Worm (Caenorhabditis elegans) whole organism, young adult: ENCODE data around the gene srw-1.
A peak's percentile ranks its signal among the peaks of the same experiment; 100 is the strongest.

Experiments used
- B0019.2 ChIP-seq: fragments of 200-800 bp; sonication (Bioruptor generic); conservative IDR thresholded peaks from 2 replicates; pipeline ENCODE4 v1.3.6; 2022; ENCODE audit warnings: missing genetic modification reagents, missing genetic modification characterization, missing compliant biosample characterization
- B0336.3 ChIP-seq: fragments of 200-800 bp; sonication (Bioruptor generic); IDR thresholded peaks from 2 replicates; pipeline ENCODE4 v1.3.6; 2022; ENCODE audit warnings: missing genetic modification characterization, missing compliant biosample characterization
- C06A6.2 ChIP-seq: fragments of 200-800 bp; sonication (Bioruptor generic); conservative IDR thresholded peaks from 2 replicates; pipeline ENCODE4 v1.3.6; 2022; ENCODE audit warnings: missing genetic modification characterization, missing compliant biosample characterization
- C17E4.6 ChIP-seq: fragments of 200-800 bp; sonication (Bioruptor generic); IDR thresholded peaks from 2 replicates; pipeline ENCODE4 v1.3.6; 2022; ENCODE audit warnings: missing genetic modification reagents, missing genetic modification characterization, missing compliant biosample characterization
- F57A8.1 ChIP-seq: fragments of 200-800 bp; sonication (Bioruptor generic); optimal IDR thresholded peaks from 2 replicates; lab custom pipeline; 2018; ENCODE audit warnings: mild to moderate bottlenecking, missing genetic modification characterization, moderate library complexity, missing compliant biosample characterization
- K12H6.12 ChIP-seq: fragments of 200-800 bp; sonication (Bioruptor generic); optimal IDR thresholded peaks from 2 replicates; lab custom pipeline; 2018; ENCODE audit warnings: mild to moderate bottlenecking, missing genetic modification characterization, missing compliant biosample characterization
- Y53G8AR.9 ChIP-seq: fragments of 200-800 bp; sonication (Bioruptor generic); conservative IDR thresholded peaks from 2 replicates; pipeline ENCODE4 v1.3.6; 2022; ENCODE audit warnings: missing genetic modification reagents, missing genetic modification characterization, missing compliant biosample characterization
- Y95B8A.8 ChIP-seq: fragments of 200-800 bp; sonication (Bioruptor generic); IDR thresholded peaks from 2 replicates; pipeline ENCODE4 v1.3.6; 2022; ENCODE audit warnings: missing genetic modification reagents, missing genetic modification characterization, missing compliant biosample characterization
- ZK185.1 ChIP-seq: sonication (generic microtip); optimal IDR thresholded peaks from 2 replicates; lab custom pipeline; 2016; ENCODE audit warnings: mild to moderate bottlenecking, missing genetic modification characterization, missing compliant biosample characterization; ENCODE audit not compliant: poor library complexity, severe bottlenecking
- atf-7 ChIP-seq: sonication (generic microtip); optimal IDR thresholded peaks from 2 replicates; lab custom pipeline; 2017; ENCODE audit warnings: mild to moderate bottlenecking, missing genetic modification characterization, missing compliant biosample characterization
- attf-6 ChIP-seq: fragments of 200-800 bp; sonication (Bioruptor generic); IDR thresholded peaks from 2 replicates; pipeline ENCODE4 v1.3.6; 2022; ENCODE audit warnings: missing genetic modification reagents, missing genetic modification characterization, missing compliant biosample characterization
- cebp-1 ChIP-seq, 2 experiments: fragments of 200-800 bp in 1 of 2; sonication (Bioruptor generic) in 1 of 2; sonication (generic microtip) in 1 of 2; IDR thresholded peaks in 1 of 2; optimal IDR thresholded peaks in 1 of 2; 2 replicates each; pipeline versions ENCODE4 v1.3.6 to Lab custom; 2017 to 2022; ENCODE audit warnings: missing compliant biosample characterization in 2 of 2, missing genetic modification characterization in 2 of 2, mild to moderate bottlenecking in 1 of 2, missing genetic modification reagents in 1 of 2, moderate library complexity in 1 of 2
- cebp-2 ChIP-seq: fragments of 200-800 bp; sonication (Bioruptor generic); IDR thresholded peaks from 2 replicates; pipeline ENCODE4 v1.3.6; 2022; ENCODE audit warnings: missing genetic modification characterization, missing compliant biosample characterization
- ceh-100 ChIP-seq: fragments of 200-800 bp; sonication (Bioruptor generic); IDR thresholded peaks from 2 replicates; pipeline ENCODE4 v1.3.6; 2022; ENCODE audit warnings: missing genetic modification reagents, missing genetic modification characterization, missing compliant biosample characterization
- dox-1 ChIP-seq: fragments of 200-800 bp; sonication (Bioruptor generic); IDR thresholded peaks from 2 replicates; pipeline ENCODE4 v1.3.6; 2022; ENCODE audit warnings: missing genetic modification reagents, missing genetic modification characterization, missing compliant biosample characterization
- dpl-1 ChIP-seq: fragments of 150-350 bp; optimal IDR thresholded peaks from 2 replicates; lab custom pipeline; 2014; ENCODE audit warnings: missing biosample characterization, missing genetic modification reagents, missing genetic modification characterization
- efl-1 ChIP-seq: fragments of 150-350 bp; optimal IDR thresholded peaks from 2 replicates; lab custom pipeline; 2014; ENCODE audit warnings: missing biosample characterization, missing genetic modification reagents, missing genetic modification characterization
- egl-44 ChIP-seq: fragments of 200-800 bp; sonication (Bioruptor generic); IDR thresholded peaks from 2 replicates; pipeline ENCODE4 v1.3.6; 2022; ENCODE audit warnings: missing genetic modification reagents, missing genetic modification characterization, missing compliant biosample characterization
- hmg-1.2 ChIP-seq: fragments of 200-800 bp; sonication (Bioruptor generic); IDR thresholded peaks from 2 replicates; pipeline ENCODE4 v1.3.6; 2022; ENCODE audit warnings: missing genetic modification reagents, missing genetic modification characterization, missing compliant biosample characterization
- let-607 ChIP-seq, 2 experiments: fragments of 200-800 bp in 1 of 2; sonication (Bioruptor generic) in 1 of 2; sonication (generic microtip) in 1 of 2; optimal IDR thresholded peaks; 2 replicates each; lab custom pipeline; 2016 to 2018; ENCODE audit warnings: mild to moderate bottlenecking in 2 of 2, missing compliant biosample characterization in 2 of 2, missing genetic modification characterization in 2 of 2, moderate library complexity in 2 of 2, missing genotype in 1 of 2
- lin-26 ChIP-seq: fragments of 200-800 bp; sonication (Bioruptor generic); IDR thresholded peaks from 2 replicates; pipeline ENCODE4 v1.3.6; 2022; ENCODE audit warnings: missing genetic modification reagents, missing genetic modification characterization, missing compliant biosample characterization
- lin-35 ChIP-seq, 3 experiments: fragments of 150-350 bp in 2 of 3; sonication (generic microtip) in 1 of 3; optimal IDR thresholded peaks; 2 replicates each; lab custom pipeline; 2014 to 2018; ENCODE audit warnings: missing biosample characterization in 3 of 3, missing genetic modification characterization in 3 of 3, missing genetic modification reagents in 3 of 3
- lir-1 ChIP-seq: fragments of 200-800 bp; sonication (Bioruptor generic); conservative IDR thresholded peaks from 2 replicates; pipeline ENCODE4 v1.3.6; 2022; ENCODE audit warnings: missing genetic modification reagents, missing genetic modification characterization, missing compliant biosample characterization
- madf-10 ChIP-seq: sonication (generic microtip); optimal IDR thresholded peaks from 2 replicates; lab custom pipeline; 2016; ENCODE audit warnings: mild to moderate bottlenecking, missing genetic modification characterization, missing compliant biosample characterization
- madf-3 ChIP-seq: fragments of 200-800 bp; sonication (Bioruptor generic); IDR thresholded peaks from 2 replicates; pipeline ENCODE4 v1.3.6; 2022; ENCODE audit warnings: missing genetic modification reagents, missing genetic modification characterization, missing compliant biosample characterization
- madf-6 ChIP-seq: fragments of 200-800 bp; sonication (Bioruptor generic); IDR thresholded peaks from 2 replicates; pipeline ENCODE4 v1.3.6; 2022; ENCODE audit warnings: missing genetic modification reagents, missing genetic modification characterization, missing compliant biosample characterization
- madf-8 ChIP-seq: fragments of 200-800 bp; sonication (Bioruptor generic); conservative IDR thresholded peaks from 2 replicates; pipeline ENCODE4 v1.3.6; 2022; ENCODE audit warnings: missing genetic modification reagents, missing genetic modification characterization, missing compliant biosample characterization
- mcd-1 ChIP-seq: fragments of 200-800 bp; sonication (Bioruptor generic); IDR thresholded peaks from 2 replicates; pipeline ENCODE4 v1.3.6; 2022; ENCODE audit warnings: missing genetic modification reagents, missing genetic modification characterization, missing compliant biosample characterization
- mes-4 ChIP-seq: sonication (generic microtip); optimal IDR thresholded peaks from 2 replicates; lab custom pipeline; 2016; ENCODE audit warnings: missing genotype, missing genetic modification characterization, missing compliant biosample characterization
- nfyb-1 ChIP-seq: fragments of 200-800 bp; sonication (Bioruptor generic); IDR thresholded peaks from 2 replicates; pipeline ENCODE4 v1.3.6; 2022; ENCODE audit warnings: missing genetic modification reagents, missing genetic modification characterization, missing compliant biosample characterization
- nhr-80 ChIP-seq: sonication (generic microtip); optimal IDR thresholded peaks from 2 replicates; lab custom pipeline; 2016; ENCODE audit warnings: missing genetic modification characterization, missing compliant biosample characterization
- pha-4 ChIP-seq: fragments of 150-350 bp; sonication (generic microtip); optimal IDR thresholded peaks from 2 replicates; lab custom pipeline; 2014; ENCODE audit warnings: missing biosample characterization, missing genetic modification reagents, missing genetic modification characterization
- rec-8 ChIP-seq, 2 experiments: sonication (generic microtip); optimal IDR thresholded peaks; 2 replicates each; lab custom pipeline; 2016; ENCODE audit warnings: mild to moderate bottlenecking in 2 of 2, missing genetic modification characterization in 2 of 2, missing genetic modification reagents in 2 of 2, missing genotype in 2 of 2, missing biosample characterization in 1 of 2, missing compliant biosample characterization in 1 of 2, moderate library complexity in 1 of 2
- repo-1 ChIP-seq: sonication (generic microtip); optimal IDR thresholded peaks from 2 replicates; lab custom pipeline; 2017; ENCODE audit warnings: mild to moderate bottlenecking, missing genetic modification characterization, missing compliant biosample characterization
- sea-2 ChIP-seq: fragments of 200-800 bp; sonication (Bioruptor generic); IDR thresholded peaks from 2 replicates; pipeline ENCODE4 v1.3.6; 2022; ENCODE audit warnings: missing genetic modification characterization, missing compliant biosample characterization
- snpc-3.4 ChIP-seq: sonication (generic microtip); optimal IDR thresholded peaks from 2 replicates; lab custom pipeline; 2017; ENCODE audit warnings: missing genetic modification characterization, mild to moderate bottlenecking, missing compliant biosample characterization, antibody characterized with exemption, moderate library complexity, missing genotype, missing genetic modification reagents
- snpc-4 ChIP-seq, 5 experiments: fragments of 150-350 bp in 1 of 5; sonication (generic microtip) in 4 of 5; optimal IDR thresholded peaks; 2 replicates each; lab custom pipeline; 2014 to 2018; ENCODE audit warnings: missing genetic modification characterization in 5 of 5, missing biosample characterization in 3 of 5, antibody characterized with exemption in 2 of 5, mild to moderate bottlenecking in 2 of 5, missing compliant biosample characterization in 2 of 5, missing genotype in 2 of 5, moderate library complexity in 2 of 5, missing genetic modification reagents in 1 of 5
- tbp1 ChIP-seq: fragments of 200-800 bp; sonication (Bioruptor generic); optimal IDR thresholded peaks from 2 replicates; lab custom pipeline; 2018; ENCODE audit warnings: mild to moderate bottlenecking, missing genetic modification characterization, missing compliant biosample characterization
- tlf-1 ChIP-seq: fragments of 200-800 bp; sonication (Bioruptor generic); optimal IDR thresholded peaks from 2 replicates; lab custom pipeline; 2018; ENCODE audit warnings: mild to moderate bottlenecking, missing genetic modification characterization, missing compliant biosample characterization
- xnd-1 ChIP-seq: sonication (generic microtip); optimal IDR thresholded peaks from 2 replicates; lab custom pipeline; 2016; ENCODE audit warnings: missing genotype, missing genetic modification reagents, missing genetic modification characterization, missing compliant biosample characterization
- zfh-2 ChIP-seq: fragments of 200-800 bp; sonication (Bioruptor generic); conservative IDR thresholded peaks from 2 replicates; pipeline ENCODE4 v1.3.6; 2022; ENCODE audit warnings: missing genetic modification reagents, missing genetic modification characterization, missing compliant biosample characterization
- ztf-22 ChIP-seq: fragments of 200-800 bp; sonication (Bioruptor generic); optimal IDR thresholded peaks from 2 replicates; lab custom pipeline; 2018; ENCODE audit warnings: mild to moderate bottlenecking, missing genetic modification characterization, moderate library complexity, missing compliant biosample characterization
- ztf-26 ChIP-seq: sonication (generic microtip); optimal IDR thresholded peaks from 2 replicates; lab custom pipeline; 2017; ENCODE audit warnings: missing genetic modification characterization, missing compliant biosample characterization

srw-1 gene

DNA sequence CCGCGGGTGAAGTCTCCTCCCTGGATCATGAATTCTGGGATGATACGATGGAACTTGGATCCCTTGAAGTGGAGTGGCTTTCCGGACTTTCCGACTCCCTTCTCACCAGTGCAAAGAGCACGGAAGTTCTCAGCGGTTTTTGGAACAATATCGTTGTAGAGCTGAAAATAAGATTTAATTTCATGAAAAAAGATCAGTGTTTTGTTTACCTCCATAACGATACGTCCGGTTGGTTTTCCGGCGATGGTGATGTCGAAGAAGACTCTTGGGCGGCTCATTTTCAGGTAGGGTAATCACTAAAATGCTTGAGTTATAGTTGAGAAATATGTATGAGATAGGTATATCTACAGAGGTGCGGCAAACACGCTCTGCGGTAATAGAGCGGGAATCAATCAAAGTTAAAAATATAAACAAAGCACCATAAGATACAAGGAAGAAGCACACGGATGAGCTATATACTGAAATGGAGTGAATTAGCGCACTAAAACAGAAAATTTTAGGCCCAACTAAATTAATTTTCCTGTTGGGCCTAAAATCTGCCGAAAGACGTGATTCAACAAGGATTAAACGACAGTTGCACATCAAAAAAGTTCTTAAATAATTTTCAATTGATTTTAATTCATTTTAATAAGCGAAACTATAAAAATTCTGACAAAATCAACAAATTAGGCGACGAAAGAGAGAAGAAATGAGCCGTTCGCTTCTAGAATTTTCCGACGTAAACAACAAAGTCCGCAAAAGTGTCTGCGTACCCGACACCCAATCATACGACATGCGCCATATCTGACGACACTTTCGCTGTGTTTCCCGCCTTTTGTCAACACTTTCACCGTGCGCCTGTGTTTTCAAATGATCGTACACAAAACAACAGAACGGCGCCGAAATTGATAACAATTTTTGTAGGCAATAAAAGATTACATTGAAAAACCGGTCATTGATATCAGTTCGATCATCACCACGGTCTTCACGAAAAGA lies 10.7 kb upstream of the srw-1 start, which contains the start of the genes cyn-7 and bath-36 (continued):
- TF ChIP-seq madf-6 (peak; percentile 90), nhr-80 (tag; lab: Kevin White, UChicago) (peak; percentile 80), C17E4.6 (GFP tag; lab: Robert Waterston, UW) (0 out of 2 replicates have a peak, but pooled peaks have one; percentile 26), ZK185.1 (peak; percentile 72), F57A8.1 (no peak), mcd-1 (peak; percentile 91), cebp-2 (GFP tag; lab: Robert Waterston, UW) (no peak), cebp-1 (GFP tag; IDR thresholded peaks at IDR 0.05; lab: Robert Waterston, UW) (no peak; the same call in 1 of the 2 replicates), cebp-1 (tag; optimal IDR thresholded peaks at IDR 0.05; lab: Kevin White, UChicago) (peak; percentile 61), madf-10 (tag; lab: Kevin White, UChicago) (peak; percentile 8), lir-1 (GFP tag; lab: Robert Waterston, UW) (peak; percentile 70), dpl-1 (peak; percentile 52), attf-6 (GFP tag; lab: Robert Waterston, UW) (no peak), efl-1 (GFP tag; lab: Kevin White, UChicago) (peak; percentile 73), repo-1 (tag; lab: Kevin White, UChicago) (peak; percentile 14), snpc-3.4 (tag; lab: Kevin White, UChicago) (peak; percentile 76), sea-2 (GFP tag; lab: Robert Waterston, UW) (no peak), tbp1 (GFP tag; lab: Kevin White, UChicago) (peak; percentile 54), egl-44 (GFP tag; lab: Robert Waterston, UW) (no peak), pha-4 (tag; lab: Kevin White, UChicago) (peak; percentile 36), lin-26 (GFP tag; lab: Robert Waterston, UW) (peak; percentile 34; the same call in 1 of the 2 replicates), lin-35 (GFP tag; optimal IDR thresholded peaks at IDR 0.05; lab: Kevin White, UChicago) (peak in 1 of 3 experiments; percentile 66), B0336.3 (GFP tag; lab: Robert Waterston, UW) (peak; percentile 55; the same call in 1 of the 2 replicates), zfh-2 (GFP tag; lab: Robert Waterston, UW) (no peak), K12H6.12 (tag; lab: Kevin White, UChicago) (peak; percentile 1), ztf-26 (tag; lab: Kevin White, UChicago) (peak; percentile 49), hmg-1.2 (GFP tag; lab: Robert Waterston, UW) (peak; percentile 33), ztf-22 (peak; percentile 9), tlf-1 (peak; percentile 86), xnd-1 (tag; lab: Kevin White, UChicago) (peak; percentile 65), B0019.2 (GFP tag; lab: Robert Waterston, UW) (0 out of 2 replicates have a peak, but pooled peaks have one; percentile 25), C06A6.2 (GFP tag; lab: Robert Waterston, UW) (0 out of 2 replicates have a peak, but pooled peaks have one; percentile 31), madf-8 (GFP tag; lab: Robert Waterston, UW) (peak; percentile 67), dox-1 (GFP tag; lab: Robert Waterston, UW) (peak; percentile 68), snpc-4 (GFP tag; optimal IDR thresholded peaks at IDR 0.05; lab: Kevin White, UChicago) (no peak), snpc-4 (tag; optimal IDR thresholded peaks at IDR 0.05; lab: Kevin White, UChicago) (peak in 2 of 4 experiments; percentile 68 to 71), madf-3 (GFP tag; lab: Robert Waterston, UW) (0 out of 2 replicates have a peak, but pooled peaks have one; percentile 63), atf-7 (tag; lab: Kevin White, UChicago) (peak; percentile 28), Y53G8AR.9 (GFP tag; lab: Robert Waterston, UW) (0 out of 2 replicates have a peak, but pooled peaks have one; percentile 7), let-607 (tag; optimal IDR thresholded peaks at IDR 0.05; lab: Kevin White, UChicago) (peak in 1 of 2 experiments; percentile 63), mes-4 (tag; lab: Kevin White, UChicago) (no peak), Y95B8A.8 (GFP tag; lab: Robert Waterston, UW) (0 out of 2 replicates have a peak, but pooled peaks have one; percentile 26), nfyb-1 (GFP tag; lab: Robert Waterston, UW) (peak; percentile 53; the same call in 1 of the 2 replicates), rec-8 (tag; optimal IDR thresholded peaks at IDR 0.05; lab: Kevin White, UChicago) (no peak), ceh-100 (GFP tag; lab: Robert Waterston, UW) (peak; percentile 44; the same call in 1 of the 2 replicates)
